Fruit fly (Drosophila melanogaster) whole organism, prepupa: Measurements from ENCODE around the gene mRNA-cap.

Source experiments
- CG10631 ChIP-seq: fragments of 200-800 bp; sonication (Bioruptor generic); optimal IDR thresholded peaks from 2 replicates; lab custom pipeline; 2016; ENCODE audit warnings: missing biosample characterization, missing genetic modification characterization
- CG10669 ChIP-seq: fragments of 200-800 bp; sonication (Bioruptor generic); optimal IDR thresholded peaks from 3 replicates; lab custom pipeline; 2018; ENCODE audit warnings: missing biosample characterization, mild to moderate bottlenecking, missing genetic modification characterization, moderate library complexity
- CG11294 ChIP-seq: fragments of 200-800 bp; sonication (Bioruptor generic); IDR thresholded peaks from 2 replicates; pipeline ENCODE4 v1.3.6; 2022; ENCODE audit warnings: missing biosample characterization, missing genetic modification characterization
- CG11762 ChIP-seq: fragments of 200-800 bp; sonication (Bioruptor generic); optimal IDR thresholded peaks from 3 replicates; lab custom pipeline; 2016; ENCODE audit warnings: missing biosample characterization, missing genetic modification characterization; ENCODE audit not compliant: insufficient read depth
- CG11902 ChIP-seq: fragments of 200-800 bp; sonication (Bioruptor generic); optimal IDR thresholded peaks from 3 replicates; lab custom pipeline; 2016; ENCODE audit warnings: missing biosample characterization, missing genetic modification characterization
- CG1621 ChIP-seq: fragments of 200-800 bp; sonication (Bioruptor generic); optimal IDR thresholded peaks from 3 replicates; lab custom pipeline; 2018; ENCODE audit warnings: missing biosample characterization, mild to moderate bottlenecking, missing genetic modification characterization
- CG16779 ChIP-seq: fragments of 200-800 bp; sonication (Bioruptor generic); optimal IDR thresholded peaks from 3 replicates; lab custom pipeline; 2017; ENCODE audit warnings: missing biosample characterization, mild to moderate bottlenecking, missing genetic modification characterization
- CG3032 ChIP-seq: fragments of 200-800 bp; optimal IDR thresholded peaks from 2 replicates; lab custom pipeline; 2019; ENCODE audit warnings: missing biosample characterization, mild to moderate bottlenecking, missing genetic modification characterization, moderate library complexity
- CG32006 ChIP-seq: fragments of 200-800 bp; sonication (Bioruptor generic); optimal IDR thresholded peaks from 3 replicates; lab custom pipeline; 2017; ENCODE audit warnings: missing biosample characterization, mild to moderate bottlenecking, missing genetic modification characterization
- CG34406 ChIP-seq: fragments of 200-800 bp; sonication (Bioruptor generic); optimal IDR thresholded peaks from 3 replicates; lab custom pipeline; 2016; ENCODE audit warnings: missing biosample characterization, missing genetic modification characterization
- CG4318 ChIP-seq: fragments of 200-800 bp; sonication (Bioruptor generic); optimal IDR thresholded peaks from 3 replicates; lab custom pipeline; 2017; ENCODE audit warnings: missing biosample characterization, mild to moderate bottlenecking, missing genetic modification characterization
- CG6163 ChIP-seq: fragments of 200-800 bp; sonication (Bioruptor generic); IDR thresholded peaks from 3 replicates; pipeline ENCODE4 v1.3.6; 2022; ENCODE audit warnings: missing biosample characterization, missing genetic modification characterization
- CG6276 ChIP-seq: fragments of 200-800 bp; sonication (Bioruptor generic); optimal IDR thresholded peaks from 2 replicates; lab custom pipeline; 2017; ENCODE audit warnings: missing biosample characterization, mild to moderate bottlenecking, missing genetic modification characterization
- CG6792 ChIP-seq: fragments of 200-800 bp; sonication (Bioruptor generic); optimal IDR thresholded peaks from 3 replicates; lab custom pipeline; 2016; ENCODE audit warnings: missing biosample characterization, missing genetic modification characterization
- CG6808 ChIP-seq: fragments of 200-800 bp; sonication (Bioruptor generic); optimal IDR thresholded peaks from 3 replicates; lab custom pipeline; 2017; ENCODE audit warnings: missing biosample characterization, missing genetic modification characterization, mild to moderate bottlenecking, moderate library complexity, missing genetic modification reagents
- CG6854 ChIP-seq: fragments of 200-800 bp; sonication (Bioruptor generic); optimal IDR thresholded peaks from 2 replicates; lab custom pipeline; 2017; ENCODE audit warnings: missing biosample characterization, mild to moderate bottlenecking, missing genetic modification characterization
- CG7368 ChIP-seq: fragments of 200-800 bp; sonication (Bioruptor generic); optimal IDR thresholded peaks from 3 replicates; lab custom pipeline; 2016; ENCODE audit warnings: missing biosample characterization, missing genetic modification characterization
- CG8319 ChIP-seq: fragments of 200-800 bp; sonication (Bioruptor generic); optimal IDR thresholded peaks from 3 replicates; lab custom pipeline; 2016; ENCODE audit warnings: missing biosample characterization, missing genetic modification characterization
- CG9139 ChIP-seq: fragments of 200-800 bp; sonication (Bioruptor generic); optimal IDR thresholded peaks from 3 replicates; lab custom pipeline; 2017; ENCODE audit warnings: missing biosample characterization, mild to moderate bottlenecking, missing genetic modification characterization
- Eip78C ChIP-seq: fragments of 200-800 bp; sonication (Bioruptor generic); peaks from one replicate; lab custom pipeline; 2016; ENCODE audit warnings: missing biosample characterization, missing genetic modification characterization
- Eip93F ChIP-seq: fragments of 200-800 bp; sonication (Bioruptor generic); optimal IDR thresholded peaks from 2 replicates; lab custom pipeline; 2016; ENCODE audit warnings: missing biosample characterization, mild to moderate bottlenecking, missing genetic modification characterization
- Ets96B ChIP-seq: fragments of 200-800 bp; optimal IDR thresholded peaks from 2 replicates; lab custom pipeline; 2019; ENCODE audit warnings: missing biosample characterization, mild to moderate bottlenecking, missing genetic modification characterization, moderate library complexity
- Gug ChIP-seq: fragments of 200-800 bp; sonication (Bioruptor generic); IDR thresholded peaks from 2 replicates; pipeline ENCODE4 v1.3.6; 2022; ENCODE audit warnings: missing biosample characterization, missing genetic modification characterization
- Hr38 ChIP-seq: sonication (Bioruptor generic); optimal IDR thresholded peaks from 2 replicates; lab custom pipeline; 2016; ENCODE audit warnings: missing biosample characterization, missing genetic modification characterization
- Hr39 ChIP-seq: fragments of 200-800 bp; sonication (Bioruptor generic); optimal IDR thresholded peaks from 2 replicates; lab custom pipeline; 2016; ENCODE audit warnings: missing biosample characterization, missing genetic modification characterization
- Hr4 ChIP-seq: fragments of 200-800 bp; sonication (Bioruptor generic); optimal IDR thresholded peaks from 3 replicates; lab custom pipeline; 2016; ENCODE audit warnings: missing biosample characterization, missing genetic modification characterization
- Lpt ChIP-seq: fragments of 200-800 bp; sonication (Bioruptor generic); optimal IDR thresholded peaks from 3 replicates; lab custom pipeline; 2016; ENCODE audit warnings: missing biosample characterization, missing genetic modification characterization
- Met ChIP-seq: fragments of 200-800 bp; sonication (Bioruptor generic); optimal IDR thresholded peaks from 3 replicates; lab custom pipeline; 2016; ENCODE audit warnings: missing biosample characterization, missing genetic modification characterization
- OdsH ChIP-seq: fragments of 200-800 bp; sonication (Bioruptor generic); optimal IDR thresholded peaks from 3 replicates; lab custom pipeline; 2016; ENCODE audit warnings: missing biosample characterization, missing genetic modification characterization
- Smox ChIP-seq: fragments of 200-800 bp; sonication (Bioruptor generic); optimal IDR thresholded peaks from 3 replicates; lab custom pipeline; 2016; ENCODE audit warnings: missing biosample characterization, missing genetic modification characterization
- Sox14 ChIP-seq: fragments of 200-800 bp; sonication (Bioruptor generic); optimal IDR thresholded peaks from 3 replicates; lab custom pipeline; 2016; ENCODE audit warnings: missing biosample characterization, missing genetic modification characterization
- Sox15 ChIP-seq: fragments of 200-800 bp; sonication (Bioruptor generic); optimal IDR thresholded peaks from 3 replicates; lab custom pipeline; 2016; ENCODE audit warnings: missing biosample characterization, missing genetic modification characterization
- acj6 ChIP-seq: fragments of 200-800 bp; sonication (Bioruptor generic); optimal IDR thresholded peaks from 3 replicates; lab custom pipeline; 2016; ENCODE audit warnings: missing biosample characterization, missing genetic modification characterization
- dac ChIP-seq: fragments of 200-800 bp; sonication (Bioruptor generic); optimal IDR thresholded peaks from 2 replicates; lab custom pipeline; 2017; ENCODE audit warnings: missing biosample characterization, mild to moderate bottlenecking, missing genetic modification characterization
- dsx ChIP-seq: fragments of 200-800 bp; optimal IDR thresholded peaks from 3 replicates; lab custom pipeline; 2019; ENCODE audit warnings: missing biosample characterization, mild to moderate bottlenecking, missing genetic modification characterization, moderate library complexity; ENCODE audit not compliant: poor library complexity, severe bottlenecking
- eg ChIP-seq: fragments of 200-800 bp; sonication (Bioruptor generic); IDR thresholded peaks from 3 replicates; pipeline ENCODE4 v1.3.6; 2022; ENCODE audit warnings: missing biosample characterization, missing genetic modification characterization
- esn ChIP-seq: fragments of 200-800 bp; sonication (Bioruptor generic); optimal IDR thresholded peaks from 2 replicates; lab custom pipeline; 2016; ENCODE audit warnings: missing biosample characterization, mild to moderate bottlenecking, missing genetic modification characterization, moderate library complexity
- fd85E ChIP-seq: fragments of 200-800 bp; sonication (Bioruptor generic); optimal IDR thresholded peaks from 3 replicates; lab custom pipeline; 2016; ENCODE audit warnings: missing biosample characterization, missing genetic modification characterization
- fkh ChIP-seq: fragments of 200-800 bp; sonication (Bioruptor generic); optimal IDR thresholded peaks from 3 replicates; lab custom pipeline; 2017; ENCODE audit warnings: missing biosample characterization, mild to moderate bottlenecking, missing genetic modification characterization, moderate library complexity
- lz ChIP-seq: fragments of 200-800 bp; sonication (Bioruptor generic); optimal IDR thresholded peaks from 3 replicates; lab custom pipeline; 2016; ENCODE audit warnings: missing biosample characterization, missing genetic modification characterization
- net ChIP-seq: fragments of 200-800 bp; sonication (Bioruptor generic); optimal IDR thresholded peaks from 3 replicates; lab custom pipeline; 2016; ENCODE audit warnings: missing biosample characterization, missing genetic modification characterization
- pdm3 ChIP-seq: fragments of 200-800 bp; sonication (Bioruptor generic); optimal IDR thresholded peaks from 3 replicates; lab custom pipeline; 2016; ENCODE audit warnings: missing biosample characterization, missing genetic modification characterization
- salr ChIP-seq, 2 experiments: fragments of 200-800 bp; sonication (Bioruptor generic); optimal IDR thresholded peaks; 3 replicates each; lab custom pipeline; 2016 to 2018; ENCODE audit warnings: missing biosample characterization in 2 of 2, missing genetic modification characterization in 2 of 2, mild to moderate bottlenecking in 1 of 2
- ss ChIP-seq, 2 experiments: fragments of 200-800 bp; sonication (Bioruptor generic); optimal IDR thresholded peaks; 2 replicates in 1 of 2; 3 replicates in 1 of 2; lab custom pipeline; 2017 to 2018; ENCODE audit warnings: mild to moderate bottlenecking in 2 of 2, missing biosample characterization in 2 of 2, missing genetic modification characterization in 2 of 2, moderate library complexity in 1 of 2
- svp ChIP-seq: fragments of 200-800 bp; sonication (Bioruptor generic); peaks from one replicate; lab custom pipeline; 2016; ENCODE audit warnings: missing biosample characterization, missing genetic modification characterization
- topi ChIP-seq: fragments of 200-800 bp; sonication (Bioruptor generic); optimal IDR thresholded peaks from 3 replicates; lab custom pipeline; 2016; ENCODE audit warnings: missing biosample characterization, missing genetic modification characterization
- vri ChIP-seq: fragments of 200-800 bp; sonication (Bioruptor generic); optimal IDR thresholded peaks from 3 replicates; lab custom pipeline; 2016; ENCODE audit warnings: missing biosample characterization, mild to moderate bottlenecking, missing genetic modification characterization

Gene mRNA-cap

DNA sequence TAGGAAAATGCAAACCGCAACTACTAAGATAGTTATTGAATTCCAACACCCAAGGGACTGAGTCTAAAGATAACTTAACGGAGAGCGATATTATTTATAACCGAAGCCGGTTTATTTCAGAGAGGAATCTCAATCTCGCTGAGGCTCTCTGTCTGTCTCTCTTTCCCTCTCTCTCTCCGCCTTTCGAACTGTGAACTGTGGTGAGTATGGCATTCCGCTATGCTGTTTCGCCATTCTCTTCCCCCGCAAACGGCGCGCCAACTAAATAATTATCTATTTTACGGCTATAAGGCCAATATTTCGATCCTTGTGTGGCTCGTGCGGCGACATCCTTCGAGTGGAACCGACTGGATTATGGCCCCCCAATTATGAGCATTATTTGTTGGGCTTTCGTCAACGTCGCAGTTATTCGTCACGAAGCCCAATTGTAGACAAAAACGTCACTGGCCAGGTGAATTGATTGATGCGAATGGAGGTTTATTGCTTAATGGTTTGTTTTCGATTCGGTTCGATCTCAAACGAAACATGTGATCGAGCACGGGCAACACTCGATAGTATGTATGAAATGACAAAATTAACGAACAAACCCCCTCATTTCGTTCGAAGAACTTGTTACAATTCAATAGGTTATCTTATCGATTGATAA, 30.4 kb downstream of the mRNA-cap start (continued):
- TF ChIP-seq dsx (peak; percentile 12), ss (GFP tag; optimal IDR thresholded peaks at IDR 0.05; lab: Kevin White, UChicago) (peak; percentile 23 to 48), fd85E (GFP tag; lab: Kevin White, UChicago) (no peak), Lpt (GFP tag; lab: Kevin White, UChicago) (no peak)

DNA sequence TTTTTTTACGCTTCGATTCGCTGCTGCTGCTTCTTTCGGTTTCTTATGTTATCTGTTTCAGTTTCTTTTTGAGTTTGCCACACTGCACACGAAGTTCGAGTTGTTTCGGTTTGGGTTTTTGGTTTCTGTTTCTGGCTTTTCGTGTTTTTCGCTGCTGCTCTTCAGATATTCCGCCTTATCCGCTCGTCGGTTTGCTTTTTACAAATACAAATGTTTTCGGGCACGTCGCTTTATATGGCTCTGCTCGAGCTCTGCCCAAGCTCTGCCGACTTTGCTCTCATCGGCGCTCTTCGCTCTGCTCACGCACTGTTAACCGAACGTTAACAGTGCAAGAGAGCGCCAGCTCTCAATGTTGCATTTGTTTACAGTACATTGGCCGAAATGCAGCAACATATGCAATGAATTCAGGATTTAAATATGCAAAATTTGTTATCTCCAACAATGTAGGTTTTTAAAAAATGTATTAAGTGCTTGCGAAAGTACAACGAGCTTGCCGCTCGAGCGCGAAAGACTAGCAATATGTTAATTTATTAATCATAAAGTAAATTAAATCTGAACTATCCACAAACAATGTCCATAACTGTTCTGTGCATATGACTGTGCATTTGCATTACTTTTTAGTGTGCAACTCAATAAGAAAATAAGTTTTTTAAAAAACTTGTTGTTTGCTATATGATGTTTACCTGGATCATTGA, 31.2 kb downstream of the mRNA-cap start:
- TF ChIP-seq Hr4 (GFP tag; lab: Kevin White, UChicago) (peak; percentile 48), net (GFP tag; lab: Kevin White, UChicago) (no peak), Sox14 (GFP tag; lab: Kevin White, UChicago) (peak; percentile 28), CG10669 (GFP tag; lab: Kevin White, UChicago) (no peak), topi (GFP tag; lab: Kevin White, UChicago) (peak; percentile 6), Met (GFP tag; lab: Kevin White, UChicago) (peak; percentile 30), Smox (GFP tag; lab: Kevin White, UChicago) (peak; percentile 15), svp (peak; percentile 62), CG6792 (GFP tag; lab: Kevin White, UChicago) (no peak), CG6276 (no peak), CG6808 (peak; percentile 46), CG11294 (GFP tag; lab: Robert Waterston, UW) (no peak), Lpt (GFP tag; lab: Kevin White, UChicago) (no peak), salr (GFP tag; optimal IDR thresholded peaks at IDR 0.05; lab: Kevin White, UChicago) (peak in 1 of 2 experiments; percentile 49), CG10631 (GFP tag; lab: Kevin White, UChicago) (no peak), ss (GFP tag; optimal IDR thresholded peaks at IDR 0.05; lab: Kevin White, UChicago) (peak in 1 of 2 experiments; percentile 32), Eip78C (GFP tag; lab: Kevin White, UChicago) (peak; percentile 49), CG34406 (no peak), Gug (no peak), CG3032 (tag; lab: Kevin White, UChicago) (peak; percentile 30), OdsH (GFP tag; lab: Kevin White, UChicago) (peak; percentile 38), CG1621 (tag; lab: Kevin White, UChicago) (no peak), vri (peak; percentile 11), CG9139 (GFP tag; lab: Kevin White, UChicago) (no peak), dac (GFP tag; lab: Kevin White, UChicago) (no peak), Eip93F (no peak), Hr39 (no peak), Ets96B (tag; lab: Kevin White, UChicago) (no peak), CG7368 (GFP tag; lab: Kevin White, UChicago) (no peak), eg (GFP tag; lab: Robert Waterston, UW) (peak; percentile 40; the same call in 1 of the 3 replicates), CG4318 (GFP tag; lab: Kevin White, UChicago) (peak; percentile 40), esn (GFP tag; lab: Kevin White, UChicago) (peak; percentile 14), fd85E (GFP tag; lab: Kevin White, UChicago) (no peak), CG32006 (GFP tag; lab: Kevin White, UChicago) (peak; percentile 76), CG6163 (GFP tag; lab: Robert Waterston, UW) (no peak; the same call in 2 of the 3 replicates), acj6 (GFP tag; lab: Kevin White, UChicago) (peak; percentile 41), dsx (peak; percentile 71), CG11762 (GFP tag; lab: Kevin White, UChicago) (no peak), pdm3 (peak; percentile 55), Sox15 (GFP tag; lab: Kevin White, UChicago) (no peak), CG11902 (GFP tag; lab: Kevin White, UChicago) (no peak), Hr38 (no peak), CG8319 (GFP tag; lab: Kevin White, UChicago) (no peak), lz (no peak), CG16779 (tag; lab: Kevin White, UChicago) (no peak), fkh (GFP tag; lab: Kevin White, UChicago) (no peak), CG6854 (peak; percentile 18)
